Worm (Caenorhabditis elegans) whole organism, early embryonic: Measurements from ENCODE around the gene tars-1.

Experiments used
- B0310.2 ChIP-seq: sonication (generic microtip); optimal IDR thresholded peaks from 2 replicates; lab custom pipeline; 2016; ENCODE audit warnings: mild to moderate bottlenecking, missing genetic modification characterization, missing compliant biosample characterization
- F13C5.2 ChIP-seq: sonication (generic microtip); optimal IDR thresholded peaks from 2 replicates; lab custom pipeline; 2017; ENCODE audit warnings: mild to moderate bottlenecking, missing genetic modification characterization, inconsistent platforms, missing compliant biosample characterization
- aly-1 ChIP-seq: sonication (generic microtip); optimal IDR thresholded peaks from 2 replicates; lab custom pipeline; 2016; ENCODE audit warnings: missing genetic modification characterization, missing compliant biosample characterization
- ama-1 ChIP-seq: fragments of 150-350 bp; optimal IDR thresholded peaks from 2 replicates; lab custom pipeline; 2014
- ceh-13 ChIP-seq: fragments of 200-800 bp; sonication (Bioruptor generic); optimal IDR thresholded peaks from 2 replicates; lab custom pipeline; 2018; ENCODE audit warnings: mild to moderate bottlenecking, missing genetic modification characterization, missing compliant biosample characterization
- ceh-36 ChIP-seq: sonication (generic microtip); optimal IDR thresholded peaks from 2 replicates; lab custom pipeline; 2016; ENCODE audit warnings: missing genetic modification characterization, inconsistent platforms, missing compliant biosample characterization
- ets-7 ChIP-seq: sonication (generic microtip); optimal IDR thresholded peaks from 2 replicates; lab custom pipeline; 2016; ENCODE audit warnings: missing genotype, missing genetic modification characterization, missing compliant biosample characterization
- flt-1 ChIP-seq: fragments of 200-800 bp; sonication (Bioruptor generic); IDR thresholded peaks from 2 replicates; pipeline ENCODE4 v1.3.6; 2022; ENCODE audit warnings: missing genetic modification characterization, missing compliant biosample characterization
- hmbx-1 ChIP-seq: sonication (generic microtip); optimal IDR thresholded peaks from 2 replicates; lab custom pipeline; 2016; ENCODE audit warnings: mild to moderate bottlenecking, missing genetic modification characterization, missing compliant biosample characterization
- hmg-4 ChIP-seq: fragments of 200-800 bp; sonication (Bioruptor generic); optimal IDR thresholded peaks from 2 replicates; lab custom pipeline; 2018; ENCODE audit warnings: mild to moderate bottlenecking, missing genetic modification characterization, missing compliant biosample characterization
- hnd-1 ChIP-seq: sonication (generic microtip); optimal IDR thresholded peaks from 2 replicates; lab custom pipeline; 2016; ENCODE audit warnings: missing genetic modification characterization, missing compliant biosample characterization
- pes-1 ChIP-seq: fragments of 200-800 bp; sonication (Bioruptor generic); IDR thresholded peaks from 2 replicates; pipeline ENCODE4 v1.3.6; 2022; ENCODE audit warnings: missing genetic modification reagents, missing genetic modification characterization, missing compliant biosample characterization
- scrt-1 ChIP-seq: fragments of 200-800 bp; sonication (Bioruptor generic); IDR thresholded peaks from 2 replicates; pipeline ENCODE4 v1.3.6; 2022; ENCODE audit warnings: missing genetic modification characterization, missing compliant biosample characterization
- sea-1 ChIP-seq: fragments of 200-800 bp; sonication (Bioruptor generic); conservative IDR thresholded peaks from 2 replicates; pipeline ENCODE4 v1.3.6; 2022; ENCODE audit warnings: missing genetic modification characterization, missing compliant biosample characterization
- tbx-11 ChIP-seq: fragments of 200-800 bp; sonication (Bioruptor generic); IDR thresholded peaks from 2 replicates; pipeline ENCODE4 v1.3.6; 2022; ENCODE audit warnings: missing genetic modification characterization, missing compliant biosample characterization
- tbx-37 ChIP-seq: fragments of 200-800 bp; sonication (Bioruptor generic); conservative IDR thresholded peaks from 2 replicates; pipeline ENCODE4 v1.3.6; 2022; ENCODE audit warnings: missing genetic modification reagents, missing genetic modification characterization, missing compliant biosample characterization
- tra-4 ChIP-seq: sonication (generic microtip); optimal IDR thresholded peaks from 2 replicates; lab custom pipeline; 2017; ENCODE audit warnings: missing genetic modification characterization, missing compliant biosample characterization

The tars-1 gene

DNA sequence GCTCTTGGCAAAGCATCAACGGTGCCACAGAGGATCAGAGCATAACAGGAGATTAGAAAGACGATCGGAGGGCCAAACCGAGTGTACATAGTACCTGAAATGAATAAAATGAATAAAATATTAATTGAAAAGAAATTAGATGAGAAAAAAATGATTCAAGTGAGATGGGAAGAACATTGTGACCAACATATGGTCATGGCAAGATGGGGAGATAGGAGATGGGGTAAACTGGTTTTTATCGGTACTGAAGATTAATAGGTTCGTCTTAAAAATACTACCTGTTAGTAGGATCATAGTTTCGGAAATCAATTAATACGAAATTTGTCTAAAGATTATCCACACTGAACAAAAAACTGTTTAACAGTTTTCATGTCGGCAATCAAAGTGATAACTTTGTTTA lies 38.4 kb downstream of the tars-1 start, which contains the start of gene nep-1:
Gene nep-1 (minus strand): TSS at position 101 of the 400 bp plus-strand sequence.
- TF ChIP-seq hmg-4 (GFP tag; lab: Kevin White, UChicago) (no peak), tra-4 (tag; lab: Kevin White, UChicago) (no peak), scrt-1 (GFP tag; lab: Robert Waterston, UW) (no peak), tbx-37 (GFP tag; lab: Robert Waterston, UW) (no peak), flt-1 (no peak), ama-1 (lab: Kevin White, UChicago) (no peak), hnd-1 (no peak), ets-7 (tag; lab: Kevin White, UChicago) (no peak), tbx-11 (GFP tag; lab: Robert Waterston, UW) (no peak), B0310.2 (tag; lab: Kevin White, UChicago) (no peak), F13C5.2 (tag; lab: Kevin White, UChicago) (no peak), ceh-36 (tag; lab: Kevin White, UChicago) (no peak), aly-1 (tag; lab: Kevin White, UChicago) (no peak), sea-1 (no peak), hmbx-1 (tag; lab: Kevin White, UChicago) (no peak), pes-1 (GFP tag; lab: Robert Waterston, UW) (no peak), ceh-13 (GFP tag; lab: Kevin White, UChicago) (no peak)

DNA sequence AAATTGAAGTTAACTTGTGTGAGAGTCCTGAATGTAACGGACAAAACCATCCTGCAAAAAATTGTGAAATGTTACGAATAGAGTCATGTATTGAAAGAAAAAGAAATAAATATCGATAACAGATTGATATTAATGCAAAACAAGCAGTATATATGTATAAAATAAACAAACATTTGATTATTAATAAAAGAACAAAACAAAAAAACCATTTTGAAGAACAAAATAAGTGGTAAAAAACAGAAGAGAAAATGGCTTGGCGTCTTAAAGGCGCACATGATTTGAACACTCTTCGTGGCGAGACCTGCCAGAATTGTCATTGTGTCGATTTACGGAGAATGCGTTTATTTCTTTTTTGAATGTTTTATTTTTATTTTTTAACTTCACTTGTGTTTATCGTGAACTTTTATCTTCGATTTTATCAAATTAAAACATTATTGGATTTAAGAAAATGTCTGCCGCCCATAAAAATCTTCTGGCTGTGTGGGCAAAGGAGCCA lies 42.7 kb downstream of the tars-1 start, which contains the start of the genes rad-23 and rpn-12:
Gene rad-23 (minus strand): TSS at position 51 of the 496 bp plus-strand sequence.
Gene rpn-12 (plus strand): TSS at position 446 of the 496 bp plus-strand sequence.
- TF ChIP-seq aly-1 (tag; lab: Kevin White, UChicago): no peak
- no peak for TF ChIP-seq tbx-11 (GFP tag; lab: Robert Waterston, UW)
- no peak for TF ChIP-seq pes-1 (GFP tag; lab: Robert Waterston, UW)
- no peak for TF ChIP-seq hnd-1
- no peak for TF ChIP-seq ceh-13 (GFP tag; lab: Kevin White, UChicago)
- no peak for TF ChIP-seq sea-1
- TF ChIP-seq ceh-36 (tag; lab: Kevin White, UChicago): no peak
- TF ChIP-seq B0310.2 (tag; lab: Kevin White, UChicago): no peak
- no peak for TF ChIP-seq flt-1
- no peak for TF ChIP-seq tbx-37 (GFP tag; lab: Robert Waterston, UW)
- TF ChIP-seq ama-1 (lab: Kevin White, UChicago): no peak
- no peak for TF ChIP-seq ets-7 (tag; lab: Kevin White, UChicago)
- TF ChIP-seq F13C5.2 (tag; lab: Kevin White, UChicago): no peak
- no peak for TF ChIP-seq tra-4 (tag; lab: Kevin White, UChicago)
- TF ChIP-seq hmg-4 (GFP tag; lab: Kevin White, UChicago): no peak
- TF ChIP-seq scrt-1 (GFP tag; lab: Robert Waterston, UW): no peak
- TF ChIP-seq hmbx-1 (tag; lab: Kevin White, UChicago): no peak

DNA sequence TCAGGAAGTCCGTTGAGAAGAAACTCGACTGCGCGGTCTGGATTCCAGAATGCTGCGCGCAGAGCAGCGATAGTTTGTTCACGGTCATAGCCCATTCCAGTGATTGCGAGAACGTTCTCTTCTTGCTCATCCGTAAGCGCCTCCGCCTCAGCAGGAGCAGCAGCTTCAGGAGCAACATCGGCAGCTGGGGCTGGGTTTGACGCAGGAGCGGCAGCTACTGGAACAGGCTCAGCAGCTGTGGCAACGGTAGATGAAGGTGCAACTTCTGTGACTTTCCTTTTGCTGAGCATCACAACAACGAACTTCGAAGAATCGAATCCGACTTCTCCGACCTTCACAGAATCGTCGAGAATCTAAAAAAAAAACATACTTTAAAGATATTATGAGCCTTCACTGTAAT lies 43.3 kb downstream of the tars-1 start:
- TF ChIP-seq tbx-37 (GFP tag; lab: Robert Waterston, UW) (no peak), hmbx-1 (tag; lab: Kevin White, UChicago) (no peak), F13C5.2 (tag; lab: Kevin White, UChicago) (no peak), ceh-36 (tag; lab: Kevin White, UChicago) (no peak)

DNA sequence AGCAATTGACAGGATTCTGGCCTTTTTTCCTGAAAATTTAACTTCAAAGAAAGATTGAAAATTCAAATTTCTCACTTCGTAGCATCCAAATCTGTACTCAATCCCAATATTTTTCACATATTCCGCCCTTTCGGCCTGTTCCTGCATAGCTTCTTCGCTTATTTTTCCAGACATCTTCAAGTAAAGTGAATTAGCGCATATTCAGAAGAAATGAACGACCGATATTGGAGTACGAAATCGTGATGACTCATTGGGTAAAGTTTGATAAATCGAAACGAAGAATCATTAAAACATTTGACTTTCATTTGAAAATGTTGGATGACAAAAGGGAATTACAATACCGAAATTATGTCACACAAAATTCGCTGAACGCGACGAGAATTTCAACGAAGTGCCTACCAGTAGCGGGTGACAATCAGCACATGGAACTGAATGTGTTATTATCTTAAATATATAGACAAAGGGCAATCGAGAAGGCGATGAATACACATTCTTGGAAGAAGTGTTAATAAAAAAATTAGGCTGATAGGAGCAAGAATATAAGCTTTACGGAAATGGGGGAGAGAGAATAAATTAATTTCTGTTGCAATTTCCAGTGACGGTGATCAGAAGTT lies 44.4 kb downstream of the tars-1 start, which contains the start of gene coa-7:
Gene coa-7 (minus strand): TSS at position 174 of the 614 bp plus-strand sequence.
- no peak for TF ChIP-seq scrt-1 (GFP tag; lab: Robert Waterston, UW)
- no peak for TF ChIP-seq ama-1 (lab: Kevin White, UChicago)

DNA sequence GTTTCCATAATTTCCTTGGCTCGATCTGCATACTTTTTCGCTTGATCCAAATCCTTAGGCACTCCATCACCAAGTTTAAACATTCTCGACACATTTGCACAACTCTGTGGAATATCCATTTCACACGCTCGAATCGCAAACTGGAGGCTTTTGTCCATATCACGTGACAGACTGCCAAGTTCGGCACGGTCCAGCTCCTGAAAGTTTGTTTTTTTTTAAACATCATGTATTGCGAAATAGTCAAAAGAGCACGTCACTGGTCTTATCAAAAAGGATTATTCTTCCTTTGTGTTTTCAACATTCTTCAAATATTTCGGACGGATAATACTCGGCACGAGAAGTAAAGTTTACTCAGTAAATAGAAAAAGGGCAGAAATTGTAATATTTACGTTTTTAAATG lies 46.2 kb downstream of the tars-1 start:
- TF ChIP-seq B0310.2 (tag; lab: Kevin White, UChicago) (no peak), tbx-37 (GFP tag; lab: Robert Waterston, UW) (no peak), hmbx-1 (tag; lab: Kevin White, UChicago) (no peak), tra-4 (tag; lab: Kevin White, UChicago) (no peak), hnd-1 (no peak), ama-1 (lab: Kevin White, UChicago) (no peak), hmg-4 (GFP tag; lab: Kevin White, UChicago) (no peak), flt-1 (no peak)

DNA sequence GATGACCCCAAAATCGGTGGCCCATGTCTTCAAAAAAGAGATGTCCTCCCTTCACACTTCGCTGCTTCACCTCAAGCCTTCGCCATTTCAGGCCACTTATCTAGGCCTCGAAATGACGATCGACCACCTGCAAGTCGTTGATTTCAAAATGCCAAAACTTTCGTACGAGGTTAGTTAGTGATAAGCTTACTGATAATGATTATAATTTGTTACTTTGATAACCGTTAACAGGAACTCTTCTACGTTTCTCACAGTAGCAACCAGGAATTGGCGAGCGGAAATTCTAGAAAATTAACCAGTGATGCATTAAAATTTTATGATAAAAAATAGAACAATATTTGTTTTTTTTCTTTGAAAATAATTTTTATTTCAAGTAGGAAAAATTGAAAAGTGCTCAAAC lies 48.6 kb downstream of the tars-1 start:
- TF ChIP-seq tbx-11 (GFP tag; lab: Robert Waterston, UW) (no peak), pes-1 (GFP tag; lab: Robert Waterston, UW) (no peak), tbx-37 (GFP tag; lab: Robert Waterston, UW) (no peak), sea-1 (no peak), ets-7 (tag; lab: Kevin White, UChicago) (no peak), hmbx-1 (tag; lab: Kevin White, UChicago) (no peak), F13C5.2 (tag; lab: Kevin White, UChicago) (no peak), ama-1 (lab: Kevin White, UChicago) (no peak), tra-4 (tag; lab: Kevin White, UChicago) (no peak)

DNA sequence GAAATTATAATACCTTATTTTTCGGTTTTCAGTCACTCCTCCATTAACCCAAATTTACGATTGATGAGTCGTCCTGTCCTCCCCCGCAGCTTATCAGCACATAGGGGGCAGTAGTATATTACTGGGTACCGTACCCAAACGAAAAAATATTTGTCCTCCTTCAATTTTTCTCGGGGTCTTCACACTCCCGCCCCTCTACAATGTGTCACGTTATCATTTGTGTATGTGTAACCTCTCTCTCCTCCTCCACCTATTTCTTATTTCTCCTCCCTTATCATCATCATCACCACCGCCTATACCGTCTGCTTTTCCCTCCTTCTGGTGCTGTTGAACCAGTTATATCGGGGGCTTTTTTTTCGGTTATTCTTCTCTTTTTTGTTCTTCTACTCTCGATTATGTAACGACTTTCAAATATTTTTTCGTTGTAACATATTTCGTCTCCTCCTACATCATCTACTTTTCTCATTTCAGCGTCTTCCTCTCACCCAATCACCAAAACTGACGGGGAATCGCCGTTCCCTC lies 49.1 kb downstream of the tars-1 start, which contains the start of gene ghi-1:
Gene ghi-1 (plus strand): TSS at position 472 of the 522 bp plus-strand sequence.
- TF ChIP-seq B0310.2 (tag; lab: Kevin White, UChicago) (no peak), pes-1 (GFP tag; lab: Robert Waterston, UW) (no peak), flt-1 (no peak), tbx-11 (GFP tag; lab: Robert Waterston, UW) (no peak), scrt-1 (GFP tag; lab: Robert Waterston, UW) (no peak), tra-4 (tag; lab: Kevin White, UChicago) (no peak), hmg-4 (GFP tag; lab: Kevin White, UChicago) (no peak), F13C5.2 (tag; lab: Kevin White, UChicago) (no peak), ets-7 (tag; lab: Kevin White, UChicago) (no peak), ceh-36 (tag; lab: Kevin White, UChicago) (no peak), ama-1 (lab: Kevin White, UChicago) (no peak), hnd-1 (no peak), sea-1 (no peak), aly-1 (tag; lab: Kevin White, UChicago) (no peak)
